Fruit fly (Drosophila melanogaster) whole organism, pupa: ENCODE data around the gene Rai1.

ENCODE experiments used
- CG10348 ChIP-seq: fragments of 200-800 bp; sonication (Bioruptor generic); IDR thresholded peaks from 2 replicates; pipeline ENCODE4 v1.3.6; 2022; ENCODE audit warnings: missing biosample characterization, missing genetic modification characterization
- CG12605 ChIP-seq: fragments of 200-800 bp; sonication (Bioruptor generic); IDR thresholded peaks from 2 replicates; pipeline ENCODE4 v1.3.6; 2022; ENCODE audit warnings: missing biosample characterization, missing genetic modification characterization
- CG13204 ChIP-seq: fragments of 200-800 bp; sonication (Bioruptor generic); optimal IDR thresholded peaks from 2 replicates; lab custom pipeline; 2018; ENCODE audit warnings: missing biosample characterization, mild to moderate bottlenecking, missing genetic modification characterization, moderate library complexity
- CG14655 ChIP-seq: fragments of 200-800 bp; sonication (Bioruptor generic); optimal IDR thresholded peaks from 3 replicates; lab custom pipeline; 2017; ENCODE audit warnings: mild to moderate bottlenecking, missing biosample characterization, missing genetic modification reagents, missing genetic modification characterization
- CG17806 ChIP-seq: fragments of 200-800 bp; sonication (Bioruptor generic); optimal IDR thresholded peaks from 2 replicates; lab custom pipeline; 2018; ENCODE audit warnings: missing biosample characterization, mild to moderate bottlenecking, missing genetic modification characterization, moderate library complexity
- CG34367 ChIP-seq: fragments of 200-800 bp; sonication (Bioruptor generic); optimal IDR thresholded peaks from 2 replicates; lab custom pipeline; 2018; ENCODE audit warnings: missing biosample characterization, mild to moderate bottlenecking, missing genetic modification characterization
- CG9948 ChIP-seq: fragments of 200-800 bp; sonication (Bioruptor generic); optimal IDR thresholded peaks from 2 replicates; lab custom pipeline; 2018; ENCODE audit warnings: missing biosample characterization, mild to moderate bottlenecking, missing genetic modification characterization, moderate library complexity
- D1 ChIP-seq: fragments of 200-800 bp; sonication (Bioruptor generic); optimal IDR thresholded peaks from 2 replicates; lab custom pipeline; 2018; ENCODE audit warnings: missing biosample characterization, mild to moderate bottlenecking, missing genetic modification characterization, moderate library complexity
- EcR ChIP-seq: fragments of 200-800 bp; sonication (Bioruptor generic); optimal IDR thresholded peaks from 3 replicates; lab custom pipeline; 2019; ENCODE audit warnings: missing biosample characterization, missing genetic modification characterization, mild to moderate bottlenecking, moderate library complexity, missing genetic modification reagents
- Ets98B ChIP-seq: fragments of 200-800 bp; sonication (Bioruptor generic); IDR thresholded peaks from 2 replicates; pipeline ENCODE4 v1.3.6; 2022; ENCODE audit warnings: missing biosample characterization, missing genetic modification characterization
- Pif1B ChIP-seq: fragments of 200-800 bp; sonication (Bioruptor generic); optimal IDR thresholded peaks from 3 replicates; lab custom pipeline; 2016; ENCODE audit warnings: missing biosample characterization, missing genetic modification characterization
- Snoo ChIP-seq: fragments of 200-800 bp; sonication (Bioruptor generic); optimal IDR thresholded peaks from 3 replicates; lab custom pipeline; 2017; ENCODE audit warnings: missing biosample characterization, mild to moderate bottlenecking, missing genetic modification characterization, inconsistent platforms
- fd96Ca ChIP-seq: fragments of 200-800 bp; sonication (Bioruptor generic); IDR thresholded peaks from 3 replicates; pipeline ENCODE4 v1.3.6; 2022; ENCODE audit warnings: missing biosample characterization, missing genetic modification characterization
- gl ChIP-seq: fragments of 200-800 bp; sonication (Bioruptor generic); optimal IDR thresholded peaks from 2 replicates; lab custom pipeline; 2018; ENCODE audit warnings: missing biosample characterization, mild to moderate bottlenecking, missing genetic modification characterization

DNA sequence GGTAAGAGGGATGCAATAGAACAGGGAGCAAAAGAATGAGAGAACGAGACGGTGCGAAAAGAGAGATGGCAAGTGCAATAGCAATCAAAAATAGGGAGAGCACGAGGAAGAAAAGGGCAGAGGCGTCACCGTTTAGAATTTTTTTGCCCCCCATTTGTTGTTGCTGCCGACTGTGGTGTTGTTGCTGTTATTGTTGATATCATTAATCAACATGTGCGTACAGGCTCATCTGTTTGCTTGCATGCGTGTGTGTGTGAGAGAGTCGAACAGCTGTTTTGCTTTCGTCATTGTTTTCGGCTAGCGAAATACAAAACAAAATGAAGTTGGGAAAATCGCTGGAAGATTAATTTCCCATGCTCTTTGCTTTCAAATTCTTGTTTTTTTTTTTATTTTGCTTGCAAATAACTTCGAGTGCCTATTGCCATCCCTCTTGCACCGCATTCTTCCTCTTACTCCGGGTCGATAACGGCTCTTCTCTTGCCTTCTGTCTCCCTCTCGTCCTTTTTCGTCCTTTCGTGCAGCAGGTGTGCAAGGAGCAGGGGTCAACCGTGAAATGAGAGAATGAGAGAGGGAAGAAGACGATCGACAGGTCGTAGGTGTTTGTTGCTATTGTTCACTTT, 9.9 kb downstream of the Rai1 start:
- TF ChIP-seq CG10348 (GFP tag; lab: Robert Waterston, UW) (no peak), fd96Ca (GFP tag; lab: Robert Waterston, UW) (no peak), CG34367 (no peak), D1 (tag; lab: Kevin White, UChicago) (no peak), CG14655 (GFP tag; lab: Kevin White, UChicago) (no peak), Pif1B (GFP tag; lab: Kevin White, UChicago) (no peak), EcR (no peak), Snoo (tag; lab: Kevin White, UChicago) (no peak), CG9948 (tag; lab: Kevin White, UChicago) (no peak), gl (no peak), Ets98B (no peak), CG12605 (GFP tag; lab: Robert Waterston, UW) (no peak), CG17806 (tag; lab: Kevin White, UChicago) (no peak), CG13204 (no peak)
